Worm (Caenorhabditis elegans): ENCODE results near the gene C47G2.4.

C47G2.4 gene

ce11 chrII:11283013-11283412, 10.4 kb downstream of the C47G2.4 start:
- TF ChIP-seq mab-5 (tag; optimal IDR thresholded peaks at IDR 0.05) (no peak), ztf-4 (tag; optimal IDR thresholded peaks at IDR 0.05) (no peak), skn-1 (tag; optimal IDR thresholded peaks at IDR 0.05) (no peak), nhr-129 (tag; optimal IDR thresholded peaks at IDR 0.05) (no peak), fos-1 (tag; optimal IDR thresholded peaks at IDR 0.05) (no peak), lin-13 (GFP tag; optimal IDR thresholded peaks at IDR 0.05) (no peak)

- TF ChIP-seq mdl-1 (tag; optimal IDR thresholded peaks at IDR 0.05) (no peak), nhr-10 (tag; optimal IDR thresholded peaks at IDR 0.05) (no peak), nhr-11 (tag; optimal IDR thresholded peaks at IDR 0.05) (no peak), nhr-129 (tag; optimal IDR thresholded peaks at IDR 0.05) (no peak), ama-1 (optimal IDR thresholded peaks at IDR 0.05) (no peak), fos-1 (tag; optimal IDR thresholded peaks at IDR 0.05) (peak; percentile 5)
Observed at ce11 chrII:11281666-11282065, 11.7 kb downstream of the C47G2.4 start, which contains the start of gene unc-130. Gene unc-130 (plus strand): TSS chrII:11281966.

ce11 chrII:11281177-11281576, 12.2 kb downstream of the C47G2.4 start:
- no peak for TF ChIP-seq unc-39 (tag; optimal IDR thresholded peaks at IDR 0.05)
- peak; percentile 1 for TF ChIP-seq nhr-129 (tag; optimal IDR thresholded peaks at IDR 0.05)
- TF ChIP-seq skn-1 (tag; optimal IDR thresholded peaks at IDR 0.05): no peak
- peak in 1 of 2 experiments; percentile 66 for TF ChIP-seq lsy-2 (tag; optimal IDR thresholded peaks at IDR 0.05)
- TF ChIP-seq gmeb-1 (tag; optimal IDR thresholded peaks at IDR 0.05): no peak
- TF ChIP-seq mdl-1 (tag; optimal IDR thresholded peaks at IDR 0.05): no peak
- no peak for TF ChIP-seq ztf-4 (tag; optimal IDR thresholded peaks at IDR 0.05)
- no peak for TF ChIP-seq unc-62 (GFP tag; optimal IDR thresholded peaks at IDR 0.05)

- TF ChIP-seq dmd-4 (tag; optimal IDR thresholded peaks at IDR 0.05): no peak
- no peak for TF ChIP-seq unc-39 (tag; optimal IDR thresholded peaks at IDR 0.05)
- TF ChIP-seq nhr-6 (tag; optimal IDR thresholded peaks at IDR 0.05): no peak
- TF ChIP-seq lsy-2 (tag; optimal IDR thresholded peaks at IDR 0.05): peak in 1 of 2 experiments; percentile 36
Observed at ce11 chrII:11279971-11280370, 13.4 kb downstream of the C47G2.4 start.

ce11 chrII:11276879-11277278, 16.5 kb downstream of the C47G2.4 start:
- TF ChIP-seq ceh-16 (tag; optimal IDR thresholded peaks at IDR 0.05) (peak; percentile 84), snpc-4 (tag; optimal IDR thresholded peaks at IDR 0.05) (no peak)

- no peak for TF ChIP-seq unc-62 (GFP tag; optimal IDR thresholded peaks at IDR 0.05)
- TF ChIP-seq ZK546.5 (tag; optimal IDR thresholded peaks at IDR 0.05): no peak
- no peak for TF ChIP-seq elt-1 (tag; optimal IDR thresholded peaks at IDR 0.05)
- TF ChIP-seq nhr-129 (tag; optimal IDR thresholded peaks at IDR 0.05): peak; percentile 47
- no peak for TF ChIP-seq lin-13 (GFP tag; optimal IDR thresholded peaks at IDR 0.05)
Observed at ce11 chrII:11275484-11275883, 17.9 kb downstream of the C47G2.4 start.

ce11 chrII:11274876-11275275, 18.5 kb downstream of the C47G2.4 start:
- TF ChIP-seq nhr-10 (tag; optimal IDR thresholded peaks at IDR 0.05): no peak

ce11 chrII:11270829-11271228, 22.6 kb downstream of the C47G2.4 start:
- TF ChIP-seq lin-39 (tag; optimal IDR thresholded peaks at IDR 0.05) (no peak), nhr-77 (tag; optimal IDR thresholded peaks at IDR 0.05) (no peak), unc-62 (GFP tag; optimal IDR thresholded peaks at IDR 0.05) (no peak), ceh-16 (tag; optimal IDR thresholded peaks at IDR 0.05) (no peak), nhr-25 (tag; optimal IDR thresholded peaks at IDR 0.05) (no peak), nhr-129 (tag; optimal IDR thresholded peaks at IDR 0.05) (no peak)

ce11 chrII:11268822-11269221, 24.6 kb downstream of the C47G2.4 start, which contains the start of gene cut-1:
Gene cut-1 (plus strand): TSS chrII:11269122.
- TF ChIP-seq mdl-1 (tag; optimal IDR thresholded peaks at IDR 0.05): no peak
- TF ChIP-seq sma-3 (GFP tag; optimal IDR thresholded peaks at IDR 0.05): no peak
- no peak for TF ChIP-seq sem-4 (tag; optimal IDR thresholded peaks at IDR 0.05)
- no peak for TF ChIP-seq peb-1 (tag; optimal IDR thresholded peaks at IDR 0.05)
- no peak for TF ChIP-seq nhr-77 (tag; optimal IDR thresholded peaks at IDR 0.05)
- TF ChIP-seq fos-1 (tag; optimal IDR thresholded peaks at IDR 0.05): no peak
- no peak for TF ChIP-seq lsy-2 (tag; optimal IDR thresholded peaks at IDR 0.05)
- no peak for TF ChIP-seq ztf-11 (tag; optimal IDR thresholded peaks at IDR 0.05)
- TF ChIP-seq unc-62 (GFP tag; optimal IDR thresholded peaks at IDR 0.05): no peak
- TF ChIP-seq ZK546.5 (tag; optimal IDR thresholded peaks at IDR 0.05): no peak
- TF ChIP-seq crh-2 (tag; optimal IDR thresholded peaks at IDR 0.05): no peak
- TF ChIP-seq nhr-6 (tag; optimal IDR thresholded peaks at IDR 0.05): no peak
- TF ChIP-seq Y55F3AM.14 (GFP tag; optimal IDR thresholded peaks at IDR 0.05): no peak
- TF ChIP-seq sma-9 (GFP tag; optimal IDR thresholded peaks at IDR 0.05): no peak
- TF ChIP-seq sma-9 (tag; optimal IDR thresholded peaks at IDR 0.05): no peak
- TF ChIP-seq ceh-82 (tag; optimal IDR thresholded peaks at IDR 0.05): no peak
- TF ChIP-seq aly-2 (tag; optimal IDR thresholded peaks at IDR 0.05): no peak
- no peak for TF ChIP-seq lin-11 (tag; optimal IDR thresholded peaks at IDR 0.05)
- TF ChIP-seq ztf-4 (tag; optimal IDR thresholded peaks at IDR 0.05): no peak
- no peak for TF ChIP-seq alr-1 (tag; optimal IDR thresholded peaks at IDR 0.05)
